Fruit fly (Drosophila melanogaster): ENCODE data around the gene CG31937.

Gene CG31937

dm6 chr2L:1704746-1705145 is 24.9 kb upstream of the CG31937 start, which contains the start of gene cpb (continued):
- peak; percentile 47 for TF ChIP-seq CG15514 (GFP tag; optimal IDR thresholded peaks at IDR 0.05)
- TF ChIP-seq sna (GFP tag; IDR thresholded peaks at IDR 0.05; ENCODE audit: partially characterized antibody): peak; percentile 68; the same call in 1 of the 2 replicates
- TF ChIP-seq Bgb (GFP tag; IDR thresholded peaks at IDR 0.05; ENCODE audit: partially characterized antibody): peak; percentile 93
- no peak for TF ChIP-seq sens-2 (GFP tag; IDR thresholded peaks at IDR 0.05)
- peak; percentile 93 for TF ChIP-seq HLH4C (GFP tag; IDR thresholded peaks at IDR 0.05; ENCODE audit: partially characterized antibody)
- peak; percentile 95 for TF ChIP-seq unc-4 (GFP tag; IDR thresholded peaks at IDR 0.05; ENCODE audit: partially characterized antibody)
- TF ChIP-seq Hmx (GFP tag; optimal IDR thresholded peaks at IDR 0.05): no peak
- TF ChIP-seq CG10462 (GFP tag; optimal IDR thresholded peaks at IDR 0.05): no peak
- TF ChIP-seq Nf-YC (tag; optimal IDR thresholded peaks at IDR 0.05): peak; percentile 22
- TF ChIP-seq YL-1 (GFP tag; optimal IDR thresholded peaks at IDR 0.05): peak; percentile 56
- no peak for TF ChIP-seq CG11085 (GFP tag; IDR thresholded peaks at IDR 0.05)
- TF ChIP-seq vnd (GFP tag; IDR thresholded peaks at IDR 0.05; ENCODE audit: partially characterized antibody): peak; percentile 88
- TF ChIP-seq bbx (GFP tag; IDR thresholded peaks at IDR 0.05; ENCODE audit: partially characterized antibody): peak; percentile 92
- TF ChIP-seq CG34224 (GFP tag; IDR thresholded peaks at IDR 0.05; ENCODE audit: partially characterized antibody): peak; percentile 96
- peak; percentile 78 for TF ChIP-seq CG2129 (GFP tag; IDR thresholded peaks at IDR 0.05; ENCODE audit: partially characterized antibody)
- TF ChIP-seq chinmo (GFP tag; IDR thresholded peaks at IDR 0.05; ENCODE audit: partially characterized antibody): peak; percentile 96; the same call in 3 of the 4 replicates
- no peak for TF ChIP-seq CG33213 (GFP tag; optimal IDR thresholded peaks at IDR 0.05)
- no peak for TF ChIP-seq vfl (GFP tag; optimal IDR thresholded peaks at IDR 0.05)
- peak; percentile 85 for TF ChIP-seq inv (GFP tag; IDR thresholded peaks at IDR 0.05; ENCODE audit: partially characterized antibody)
- peak; percentile 53; the same call in 1 of the 2 replicates for TF ChIP-seq vvl (GFP tag; IDR thresholded peaks at IDR 0.05)
- TF ChIP-seq Myb (GFP tag; optimal IDR thresholded peaks at IDR 0.05): peak; percentile 88
- TF ChIP-seq sisA (GFP tag; IDR thresholded peaks at IDR 0.05): no peak
- TF ChIP-seq nerfin-2 (GFP tag; IDR thresholded peaks at IDR 0.05; ENCODE audit: partially characterized antibody): peak; percentile 85
- TF ChIP-seq kay (GFP tag; optimal IDR thresholded peaks at IDR 0.05): peak; percentile 73
- TF ChIP-seq CG2116 (GFP tag; optimal IDR thresholded peaks at IDR 0.05): peak; percentile 78
- TF ChIP-seq ssp (GFP tag; IDR thresholded peaks at IDR 0.05): no peak
- peak; percentile 86 for TF ChIP-seq CG14860 (GFP tag; IDR thresholded peaks at IDR 0.05; ENCODE audit: partially characterized antibody)
- TF ChIP-seq fru (optimal IDR thresholded peaks at IDR 0.05): no peak
- TF ChIP-seq gro (GFP tag; optimal IDR thresholded peaks at IDR 0.05): peak; percentile 9
- TF ChIP-seq CG10267 (tag; optimal IDR thresholded peaks at IDR 0.05): peak; percentile 26
- TF ChIP-seq BEAF-32 (GFP tag; optimal IDR thresholded peaks at IDR 0.05): peak; percentile 82
- peak; percentile 61 for TF ChIP-seq stwl (tag; optimal IDR thresholded peaks at IDR 0.05)
- TF ChIP-seq Opbp (GFP tag; IDR thresholded peaks at IDR 0.05; ENCODE audit: partially characterized antibody): peak; percentile 93
- peak; percentile 7 for TF ChIP-seq CG13296 (GFP tag; optimal IDR thresholded peaks at IDR 0.05)
- no peak for TF ChIP-seq usp (GFP tag; optimal IDR thresholded peaks at IDR 0.05)
- peak; percentile 88 for TF ChIP-seq Scr (GFP tag; IDR thresholded peaks at IDR 0.05; ENCODE audit: partially characterized antibody)
- no peak for TF ChIP-seq cg (GFP tag; optimal IDR thresholded peaks at IDR 0.05)
- no peak for TF ChIP-seq her (GFP tag; optimal IDR thresholded peaks at IDR 0.05)
- TF ChIP-seq CG12659 (GFP tag; optimal IDR thresholded peaks at IDR 0.05): peak; percentile 29
- TF ChIP-seq CG9797 (GFP tag; optimal IDR thresholded peaks at IDR 0.05): peak; percentile 1
- no peak for TF ChIP-seq Atf6 (GFP tag; IDR thresholded peaks at IDR 0.05)
- peak; percentile 95 for TF ChIP-seq ato (GFP tag; IDR thresholded peaks at IDR 0.05; ENCODE audit: partially characterized antibody)
- TF ChIP-seq CG42726 (GFP tag; IDR thresholded peaks at IDR 0.05; ENCODE audit: partially characterized antibody): peak; percentile 88
- TF ChIP-seq dimm (GFP tag; IDR thresholded peaks at IDR 0.05): no peak
- peak; percentile 54 for TF ChIP-seq CG12299 (tag; optimal IDR thresholded peaks at IDR 0.05)
- TF ChIP-seq sug (tag; optimal IDR thresholded peaks at IDR 0.05): peak; percentile 5

All from whole organism, embryonic.